Fruit fly (Drosophila melanogaster): ENCODE results near the gene Gos28.

Gene Gos28

dm6 chr3R:18705150-18705549 lies 41.6 kb downstream of the Gos28 start, which contains the start of the genes ChAT and VAChT:
TSS of gene ChAT (plus strand) at chr3R:18705501.
TSS of gene VAChT (plus strand) at chr3R:18705501.
- TF ChIP-seq lola (GFP tag; optimal IDR thresholded peaks at IDR 0.05) (no peak), CG32264 (GFP tag; optimal IDR thresholded peaks at IDR 0.05) (no peak), Abd-B (GFP tag; optimal IDR thresholded peaks at IDR 0.05) (no peak), dmrt93B (GFP tag; optimal IDR thresholded peaks at IDR 0.05) (no peak), fru (GFP tag; optimal IDR thresholded peaks at IDR 0.05) (no peak), N (GFP tag; optimal IDR thresholded peaks at IDR 0.05) (no peak), Hr83 (GFP tag; optimal IDR thresholded peaks at IDR 0.05; ENCODE audit: poor library complexity, severe bottlenecking) (no peak), Mio (GFP tag; optimal IDR thresholded peaks at IDR 0.05) (no peak)

DNA sequence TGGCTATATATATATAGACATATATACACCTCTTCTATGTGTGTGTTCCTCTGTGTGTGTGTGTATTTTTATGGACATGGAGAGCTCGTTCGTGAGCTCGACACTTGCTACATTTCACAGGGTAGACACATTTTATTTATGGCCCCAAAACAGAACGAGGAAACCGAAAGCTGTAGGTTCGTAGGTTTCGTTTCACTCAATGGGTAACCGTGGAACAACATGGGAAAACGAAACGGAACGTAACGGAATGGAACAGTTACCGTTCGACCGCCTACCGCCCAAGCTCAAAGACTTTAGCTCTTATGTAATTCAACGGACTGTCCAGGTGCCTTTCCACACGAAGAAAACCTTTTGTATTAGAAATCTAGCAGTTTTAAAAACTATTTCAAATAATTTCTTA lies 42.8 kb downstream of the Gos28 start:
- TF ChIP-seq psq (GFP tag; optimal IDR thresholded peaks at IDR 0.05) (no peak), Jra (GFP tag; optimal IDR thresholded peaks at IDR 0.05) (no peak), Sp1 (GFP tag; optimal IDR thresholded peaks at IDR 0.05) (no peak), br (GFP tag; optimal IDR thresholded peaks at IDR 0.05) (no peak), OdsH (GFP tag; optimal IDR thresholded peaks at IDR 0.05) (no peak), Vsx2 (GFP tag; optimal IDR thresholded peaks at IDR 0.05; ENCODE audit: partially characterized antibody) (no peak), fru (GFP tag; optimal IDR thresholded peaks at IDR 0.05) (no peak), Hnf4 (GFP tag; optimal IDR thresholded peaks at IDR 0.05) (no peak), dmrt93B (GFP tag; optimal IDR thresholded peaks at IDR 0.05) (no peak), N (GFP tag; optimal IDR thresholded peaks at IDR 0.05) (no peak), CG32264 (GFP tag; optimal IDR thresholded peaks at IDR 0.05) (no peak), sv (GFP tag; optimal IDR thresholded peaks at IDR 0.05) (no peak), Dif (GFP tag; optimal IDR thresholded peaks at IDR 0.05; ENCODE audit: partially characterized antibody) (no peak), Hr83 (GFP tag; optimal IDR thresholded peaks at IDR 0.05; ENCODE audit: poor library complexity, severe bottlenecking) (no peak), usp (GFP tag; optimal IDR thresholded peaks at IDR 0.05) (no peak), Rel (GFP tag; optimal IDR thresholded peaks at IDR 0.05) (no peak), Rel (tag; optimal IDR thresholded peaks at IDR 0.05) (no peak), Myc (optimal IDR thresholded peaks at IDR 0.05) (no peak), woc (GFP tag; optimal IDR thresholded peaks at IDR 0.05) (no peak), CG9705 (GFP tag; optimal IDR thresholded peaks at IDR 0.05) (no peak), h (GFP tag; optimal IDR thresholded peaks at IDR 0.05) (no peak)

DNA sequence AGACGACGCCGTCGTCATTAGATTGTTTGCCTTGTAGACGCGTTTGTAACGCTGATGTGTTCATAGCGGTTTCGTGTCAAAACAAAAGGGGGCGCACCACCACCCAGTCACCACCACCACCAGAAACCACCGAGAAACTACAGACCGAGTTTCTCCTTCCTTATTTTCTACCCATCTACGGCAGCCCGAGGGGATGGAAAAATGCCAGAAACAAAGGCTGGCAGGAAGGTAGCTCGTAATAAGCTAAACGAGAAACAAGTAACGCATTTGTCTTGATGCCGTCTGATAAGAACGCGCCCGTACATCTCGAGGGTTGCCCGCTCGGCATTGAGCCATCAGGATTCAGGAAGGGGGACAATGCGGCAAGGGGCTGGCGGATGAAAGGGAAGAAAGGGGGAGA lies 44.0 kb downstream of the Gos28 start:
- TF ChIP-seq CG32264 (GFP tag; optimal IDR thresholded peaks at IDR 0.05) = no peak
- no peak for TF ChIP-seq Rel (GFP tag; optimal IDR thresholded peaks at IDR 0.05)
- TF ChIP-seq Rel (tag; optimal IDR thresholded peaks at IDR 0.05) = no peak
- no peak for TF ChIP-seq GATAd (GFP tag; optimal IDR thresholded peaks at IDR 0.05)
- no peak for TF ChIP-seq woc (GFP tag; optimal IDR thresholded peaks at IDR 0.05)
- no peak for TF ChIP-seq br (GFP tag; optimal IDR thresholded peaks at IDR 0.05)
- no peak for TF ChIP-seq Mio (GFP tag; optimal IDR thresholded peaks at IDR 0.05)
- TF ChIP-seq Dfd (GFP tag; optimal IDR thresholded peaks at IDR 0.05) = no peak
- TF ChIP-seq lola (GFP tag; optimal IDR thresholded peaks at IDR 0.05) = no peak
- TF ChIP-seq CG9705 (GFP tag; optimal IDR thresholded peaks at IDR 0.05) = no peak
- TF ChIP-seq brk (GFP tag; optimal IDR thresholded peaks at IDR 0.05) = no peak
- TF ChIP-seq sage (GFP tag; optimal IDR thresholded peaks at IDR 0.05) = no peak
- no peak for TF ChIP-seq N (GFP tag; optimal IDR thresholded peaks at IDR 0.05)
- TF ChIP-seq dl (GFP tag; optimal IDR thresholded peaks at IDR 0.05; ENCODE audit: insufficient read depth in 1 of 2, partially characterized antibody in 2 of 2) = no peak
- TF ChIP-seq pan (optimal IDR thresholded peaks at IDR 0.05) = no peak
- no peak for TF ChIP-seq foxo (GFP tag; optimal IDR thresholded peaks at IDR 0.05)
- TF ChIP-seq CrebA (GFP tag; optimal IDR thresholded peaks at IDR 0.05; ENCODE audit: borderline replicate concordance) = no peak
- TF ChIP-seq jim (GFP tag; optimal IDR thresholded peaks at IDR 0.05) = no peak
- TF ChIP-seq Sp1 (GFP tag; optimal IDR thresholded peaks at IDR 0.05) = no peak
